Worm (Caenorhabditis elegans): ENCODE measurements around the gene F17E9.18.
"Not testable (repeated sequence)": the region's sequence is repeated elsewhere in the genome, so short reads cannot be mapped to it uniquely, and the experiment has no call there.

Gene F17E9.18

DNA sequence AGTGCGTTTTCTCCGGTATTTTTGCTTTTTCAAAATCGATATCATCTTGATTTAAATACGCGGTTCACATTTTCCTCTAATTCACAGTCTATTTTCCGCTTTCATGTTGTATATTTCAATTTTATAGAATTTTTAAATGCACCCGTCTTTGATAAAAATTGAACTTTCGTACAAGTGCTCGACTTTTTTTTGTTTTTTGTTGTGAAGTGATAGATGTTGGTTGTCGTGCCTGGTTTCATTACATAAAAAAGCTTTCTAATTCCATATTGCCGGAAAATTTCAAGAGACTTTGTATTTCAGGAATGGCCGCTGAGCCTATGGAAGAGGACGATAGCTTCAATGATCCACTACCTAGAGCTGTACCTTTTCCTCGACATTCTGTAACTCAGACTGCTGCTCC is 16.2 kb upstream of the F17E9.18 start, which contains the start of gene D2096.12:
Gene D2096.12, plus strand, starts transcription at position 301 of the 400 bp plus-strand sequence.
- no peak for TF ChIP-seq unc-62 (GFP tag; optimal IDR thresholded peaks at IDR 0.05)

DNA sequence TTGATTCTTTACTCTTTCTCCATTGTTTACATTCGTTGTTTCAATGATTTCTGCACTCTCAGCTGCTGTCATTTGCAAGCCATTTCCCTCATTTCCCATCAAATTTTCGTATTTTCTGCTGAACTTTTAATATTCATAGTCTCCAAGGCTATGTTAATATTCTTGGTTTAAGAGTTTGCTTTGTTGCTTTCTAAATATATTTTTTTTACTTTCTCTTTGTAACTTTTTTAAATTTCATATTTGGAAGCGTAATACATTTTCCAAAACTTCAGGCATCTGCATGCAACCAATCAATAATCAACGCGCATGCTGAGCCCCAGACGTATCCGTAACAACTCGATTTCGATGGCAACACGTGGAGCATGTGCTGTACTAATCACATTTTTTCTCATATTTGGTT is 13.9 kb upstream of the F17E9.18 start, which contains the start of gene sqv-1:
Gene sqv-1, plus strand, starts transcription at position 301 of the 400 bp plus-strand sequence.
- TF ChIP-seq unc-62 (GFP tag; optimal IDR thresholded peaks at IDR 0.05) = no peak

DNA sequence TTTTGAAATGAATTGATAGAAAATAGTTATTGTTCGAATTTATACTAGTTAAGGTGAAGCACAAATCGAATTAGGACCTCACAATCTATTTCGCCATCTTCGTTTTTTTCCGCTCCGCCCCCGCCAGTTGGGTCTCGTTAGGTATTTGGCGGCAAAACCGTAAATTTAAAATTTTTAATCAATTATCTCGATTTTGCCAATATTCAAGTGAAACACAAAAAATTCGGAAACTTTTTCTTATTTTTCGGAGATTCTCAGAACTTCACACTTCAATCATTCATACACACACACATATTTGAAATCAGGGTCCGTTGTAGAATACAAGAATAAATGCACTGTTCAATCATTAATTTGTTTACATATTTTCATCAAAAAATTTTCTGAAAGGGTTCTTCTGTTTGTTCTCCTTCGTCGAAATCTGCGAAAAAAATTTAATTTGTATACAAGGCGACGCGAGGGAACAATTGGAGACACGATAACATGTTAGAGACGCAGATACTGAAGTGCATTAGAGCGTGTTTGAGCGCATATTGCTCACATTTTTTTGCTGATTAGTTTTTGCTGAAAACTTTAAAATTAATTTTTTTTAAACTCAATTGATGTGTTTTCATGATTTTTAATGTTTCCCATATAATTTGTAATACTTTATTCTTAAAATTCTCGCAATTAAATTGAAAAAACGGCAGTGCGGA is 12.9 kb upstream of the F17E9.18 start, which contains the start of gene D2096.5:
Gene D2096.5, minus strand, starts transcription at position 51 of the 692 bp plus-strand sequence.
- no peak for TF ChIP-seq unc-62 (GFP tag; optimal IDR thresholded peaks at IDR 0.05)

DNA sequence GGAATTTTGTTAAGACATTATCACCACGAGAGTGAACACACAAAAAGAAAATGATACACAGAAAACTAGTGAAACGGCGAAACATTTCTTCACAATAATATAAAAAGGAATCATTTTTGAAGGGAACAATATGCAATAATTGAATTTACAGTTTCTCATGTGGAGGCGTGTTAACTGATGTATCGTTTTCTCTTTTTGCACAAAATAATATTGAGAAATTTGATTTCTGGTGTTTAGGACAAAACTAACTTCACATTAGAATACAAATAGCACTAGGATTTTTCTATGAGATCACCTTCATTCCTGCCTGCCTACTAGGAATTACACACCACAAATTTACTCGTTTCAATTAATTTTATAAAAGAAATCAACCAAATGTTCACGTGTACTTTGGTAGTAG is 11.5 kb upstream of the F17E9.18 start, which contains the start of gene D2096.13:
Gene D2096.13, minus strand, starts transcription at position 101 of the 400 bp plus-strand sequence.
- no peak for TF ChIP-seq unc-62 (GFP tag; optimal IDR thresholded peaks at IDR 0.05)

DNA sequence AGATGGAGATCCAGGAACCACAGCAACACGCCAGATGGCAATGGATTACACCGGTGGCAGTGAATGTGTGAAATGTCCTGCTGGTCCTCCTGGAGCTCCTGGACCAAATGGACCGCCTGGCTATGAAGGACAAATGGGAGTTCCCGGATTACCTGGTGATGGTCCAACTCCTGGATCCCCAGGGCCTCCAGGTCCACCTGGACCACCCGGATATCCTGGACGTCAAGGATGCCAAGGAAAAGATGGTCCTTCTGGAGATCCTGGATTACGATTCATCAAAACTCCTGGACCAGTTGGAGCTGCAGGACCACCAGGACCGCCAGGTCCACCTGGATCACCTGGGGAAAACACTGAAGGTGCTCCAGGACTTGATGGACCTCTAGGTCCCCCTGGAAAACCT is 10.3 kb upstream of the F17E9.18 start:
- TF ChIP-seq unc-62 (GFP tag; optimal IDR thresholded peaks at IDR 0.05) = no peak

DNA sequence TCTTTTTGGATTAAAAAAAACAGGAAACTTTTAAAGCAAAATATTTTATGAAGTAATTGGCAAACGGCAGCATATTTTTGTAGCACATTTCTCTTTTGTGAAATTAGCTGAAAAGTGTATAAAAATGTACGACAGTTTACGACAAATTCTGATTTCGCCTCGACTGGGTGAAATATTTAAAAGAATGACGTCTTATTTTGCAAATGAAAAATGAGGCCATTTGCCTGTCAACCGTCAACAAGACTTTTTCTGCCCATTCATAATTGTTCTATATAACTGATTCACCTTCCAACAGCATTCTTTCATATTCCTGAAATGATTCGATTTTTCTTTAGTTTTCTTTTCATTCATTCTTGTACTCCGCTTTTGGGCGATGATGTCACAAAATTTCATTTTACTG is 8.6 kb upstream of the F17E9.18 start, which contains the start of the genes F17E9.2 and col-116:
Gene F17E9.2, plus strand, starts transcription at position 301 of the 400 bp plus-strand sequence.
Gene col-116, plus strand, starts transcription at position 315 of the 400 bp plus-strand sequence.
- TF ChIP-seq unc-62 (GFP tag; optimal IDR thresholded peaks at IDR 0.05) = no peak

DNA sequence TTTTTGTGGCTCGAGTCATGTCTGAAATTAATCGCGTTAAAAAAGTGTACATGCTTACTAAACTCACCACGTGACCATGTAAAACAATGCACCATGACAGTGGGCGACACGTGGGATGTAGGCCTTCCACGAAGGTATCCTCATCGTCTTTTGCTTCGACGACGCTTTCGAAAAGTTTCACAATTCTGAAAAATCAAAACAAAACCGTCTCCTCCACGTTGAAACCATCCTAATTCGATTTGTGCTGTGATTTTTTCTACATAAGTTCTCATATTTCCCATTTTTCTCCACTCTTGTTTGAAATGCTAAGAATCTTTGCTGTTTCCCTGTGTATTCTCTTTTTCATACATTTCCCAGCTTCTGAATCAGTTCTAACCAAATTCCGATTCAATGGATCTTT is 7.6 kb upstream of the F17E9.18 start, which contains the start of gene F17E9.3:
Gene F17E9.3, plus strand, starts transcription at position 301 of the 400 bp plus-strand sequence.
- TF ChIP-seq unc-62 (GFP tag; optimal IDR thresholded peaks at IDR 0.05) = no peak

DNA sequence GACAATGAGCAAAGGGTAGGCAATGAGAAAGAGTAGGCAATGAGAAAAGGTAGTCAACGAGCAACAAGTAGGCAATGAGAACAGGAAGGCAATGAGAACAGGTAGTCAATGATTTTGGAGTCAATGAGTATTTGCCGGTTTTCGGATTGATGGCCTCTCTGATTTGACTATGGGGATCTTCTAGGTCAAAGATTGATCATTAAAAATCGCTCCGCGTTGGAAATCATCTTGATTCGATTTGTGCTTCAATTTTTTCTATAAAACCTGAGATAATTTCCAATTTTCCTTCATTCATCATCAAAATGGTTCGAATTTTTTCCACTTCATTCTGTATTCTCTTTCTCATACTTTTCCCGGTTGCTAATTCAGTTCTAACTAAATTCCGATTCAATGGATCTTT is 5.1 kb upstream of the F17E9.18 start, which contains the start of gene F17E9.16:
Gene F17E9.16, plus strand, starts transcription at position 301 of the 400 bp plus-strand sequence.
- not testable (repeated sequence) for TF ChIP-seq unc-62 (GFP tag; optimal IDR thresholded peaks at IDR 0.05)

DNA sequence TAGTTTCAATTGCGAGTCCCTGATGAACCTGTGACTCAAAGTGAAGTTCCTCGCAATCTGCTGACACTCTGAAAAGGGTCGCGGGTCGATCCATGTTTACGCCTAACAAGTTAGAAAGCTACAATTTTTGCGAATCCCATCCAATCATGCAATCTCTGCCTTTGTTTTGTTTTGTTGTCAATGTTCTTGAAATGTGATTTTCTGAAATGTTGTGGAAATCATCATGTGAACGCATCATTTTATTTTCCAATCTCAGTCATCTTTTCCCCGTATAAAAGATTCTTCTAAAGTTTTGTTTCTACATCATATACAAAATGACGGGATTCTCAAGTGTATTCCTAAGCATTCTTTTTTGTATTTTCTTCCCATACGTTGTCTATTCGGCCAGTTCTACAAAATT is 1.1 kb upstream of the F17E9.18 start, which contains the start of gene F17E9.4:
Gene F17E9.4, plus strand, starts transcription at position 301 of the 400 bp plus-strand sequence.
- no peak for TF ChIP-seq unc-62 (GFP tag; optimal IDR thresholded peaks at IDR 0.05)

DNA sequence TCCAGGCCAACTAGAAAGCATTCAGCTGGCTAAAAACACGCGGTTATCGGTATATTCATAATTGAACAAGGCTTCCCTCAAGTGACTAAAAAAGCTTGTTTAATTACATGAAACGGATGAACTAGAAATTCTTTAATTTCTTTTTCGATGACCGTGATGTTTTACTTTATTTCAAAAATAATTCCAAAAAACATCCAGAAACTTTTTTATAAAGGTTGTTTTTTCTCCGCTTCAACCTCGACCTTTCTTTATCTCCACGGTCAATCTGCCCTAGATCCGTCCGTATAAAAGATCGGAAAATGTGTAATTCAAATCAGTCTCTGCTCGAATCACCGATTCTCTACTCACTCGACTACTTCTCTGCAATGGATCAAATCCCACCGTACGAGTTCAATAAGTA is 1.4 kb downstream of the F17E9.18 start, which contains the start of gene F17E9.5:
Gene F17E9.5, plus strand, starts transcription at position 301 of the 400 bp plus-strand sequence.
- TF ChIP-seq unc-62 (GFP tag; optimal IDR thresholded peaks at IDR 0.05) = no peak

DNA sequence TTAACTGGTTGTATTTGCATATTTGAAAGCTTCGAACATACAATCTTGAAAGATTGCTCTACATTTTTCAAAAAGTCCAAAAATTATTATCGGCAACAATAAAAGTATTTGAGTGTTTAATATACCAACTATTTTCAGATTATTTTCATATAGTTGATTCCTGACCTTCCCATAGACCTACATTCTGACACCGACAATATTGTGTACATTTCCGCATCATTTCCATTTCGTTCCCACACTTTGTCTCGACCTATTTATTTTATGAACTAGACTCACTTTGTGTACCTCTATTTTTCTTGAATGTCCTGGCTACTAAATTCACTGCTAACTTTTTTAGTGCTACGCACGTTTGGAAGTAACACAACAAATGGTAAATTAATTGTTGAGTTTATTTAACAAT is 4.6 kb downstream of the F17E9.18 start, which contains the start of gene lgc-5:
Gene lgc-5, plus strand, starts transcription at position 301 of the 400 bp plus-strand sequence.
- TF ChIP-seq unc-62 (GFP tag; optimal IDR thresholded peaks at IDR 0.05) = no peak

DNA sequence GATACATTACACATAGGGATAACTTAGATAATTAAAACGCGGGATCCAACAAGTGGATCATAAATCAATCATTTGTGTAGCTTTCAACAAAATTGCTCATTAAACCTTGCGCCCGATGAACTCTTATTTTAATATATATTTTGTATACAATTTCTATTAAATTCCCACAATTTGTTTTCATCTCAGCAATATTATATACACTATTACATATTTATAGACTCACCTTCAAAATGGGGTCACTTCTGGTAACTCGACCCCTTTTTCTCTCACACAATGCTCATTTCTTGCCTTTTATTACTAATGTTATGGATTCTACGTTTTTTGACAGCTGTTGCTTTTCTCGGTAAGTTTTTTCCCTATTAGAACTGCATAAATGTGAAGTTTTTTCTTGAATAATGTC is 7.3 kb downstream of the F17E9.18 start, which contains the start of gene lgc-6:
Gene lgc-6, plus strand, starts transcription at position 301 of the 400 bp plus-strand sequence.
- no peak for TF ChIP-seq unc-62 (GFP tag; optimal IDR thresholded peaks at IDR 0.05)

DNA sequence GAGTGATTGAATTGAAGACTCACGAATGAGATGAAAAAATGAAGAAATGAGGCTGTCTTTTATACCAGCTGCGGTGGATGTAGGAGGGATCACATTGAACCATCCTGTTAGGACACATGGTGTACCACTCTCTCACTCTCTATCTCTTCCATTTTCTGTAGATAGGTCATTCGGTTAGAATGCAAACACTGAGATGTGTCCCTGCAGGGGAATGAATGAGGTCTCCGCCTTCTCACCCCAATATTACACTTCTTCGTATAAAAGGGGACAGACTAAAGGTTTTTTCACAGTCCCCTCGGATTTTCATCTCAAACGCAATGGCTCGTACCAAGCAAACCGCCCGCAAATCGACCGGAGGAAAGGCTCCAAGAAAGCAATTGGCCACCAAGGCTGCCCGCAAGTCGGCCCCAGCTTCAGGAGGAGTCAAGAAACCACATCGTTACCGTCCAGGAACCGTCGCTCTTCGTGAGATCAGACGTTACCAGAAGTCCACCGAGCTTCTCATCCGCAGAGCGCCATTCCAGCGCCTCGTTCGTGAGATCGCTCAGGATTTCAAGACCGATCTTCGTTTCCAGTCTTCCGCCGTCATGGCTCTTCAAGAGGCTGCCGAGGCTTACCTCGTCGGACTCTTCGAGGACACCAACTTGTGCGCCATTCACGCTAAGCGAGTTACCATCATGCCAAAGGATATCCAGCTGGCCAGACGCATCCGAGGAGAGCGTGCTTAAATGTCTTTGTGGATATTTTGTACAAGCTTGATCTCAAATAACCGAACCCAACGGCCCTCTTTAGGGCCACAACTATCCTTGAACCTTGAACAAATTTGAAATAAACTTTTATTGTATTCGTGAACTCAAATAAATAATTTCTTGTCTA is 12.7 kb downstream of the F17E9.18 start, which contains the start of gene his-32:
Gene his-32, plus strand, starts transcription at position 318 of the 876 bp plus-strand sequence.
- TF ChIP-seq unc-62 (GFP tag; optimal IDR thresholded peaks at IDR 0.05) = no peak

DNA sequence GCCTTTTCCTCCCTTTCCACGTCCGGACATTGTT is 13.2 kb downstream of the F17E9.18 start, which contains the start of gene his-31:
Gene his-31, minus strand, starts transcription at position 30 of the 34 bp plus-strand sequence.
- TF ChIP-seq unc-62 (GFP tag; optimal IDR thresholded peaks at IDR 0.05) = no peak

DNA sequence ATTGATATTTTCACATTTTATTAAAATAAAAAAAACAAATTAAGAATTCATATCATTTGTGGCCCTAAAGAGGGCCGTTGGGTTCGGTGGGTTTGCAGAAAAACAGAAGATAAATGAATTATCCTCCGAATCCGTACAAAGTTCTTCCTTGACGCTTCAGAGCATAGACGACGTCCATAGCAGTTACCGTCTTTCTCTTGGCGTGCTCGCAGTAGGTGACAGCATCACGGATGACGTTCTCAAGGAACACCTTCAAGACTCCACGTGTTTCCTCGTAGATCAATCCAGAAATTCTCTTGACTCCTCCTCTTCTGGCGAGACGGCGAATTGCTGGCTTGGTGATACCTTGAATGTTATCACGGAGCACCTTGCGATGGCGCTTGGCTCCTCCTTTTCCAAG is 13.4 kb downstream of the F17E9.18 start:
- TF ChIP-seq unc-62 (GFP tag; optimal IDR thresholded peaks at IDR 0.05) = no peak

DNA sequence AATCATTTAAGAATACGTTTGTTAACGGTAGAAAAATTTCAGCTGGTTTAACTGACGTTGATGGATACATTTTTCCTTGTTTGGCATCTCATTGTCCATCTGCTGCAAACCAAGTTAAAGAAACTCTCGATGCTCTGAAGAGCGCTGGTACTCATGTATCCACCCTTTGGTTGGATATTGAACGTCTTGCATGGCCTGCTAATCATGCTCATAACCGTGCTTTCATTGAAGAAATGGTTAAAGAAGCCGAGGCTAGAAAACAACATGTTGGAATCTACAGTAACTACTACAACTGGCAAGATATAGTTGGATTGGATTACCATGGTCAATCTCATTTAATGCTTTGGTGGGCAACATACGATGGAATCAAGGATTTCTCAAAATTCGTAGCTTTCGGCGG is 13.9 kb downstream of the F17E9.18 start:
- no peak for TF ChIP-seq unc-62 (GFP tag; optimal IDR thresholded peaks at IDR 0.05)

Data from whole organism, dauer.